Worm (Caenorhabditis elegans) whole organism, mixed stage, embryonic: ENCODE results near the gene F22B8.3.

Experiments used
- M03D4.4 ChIP-seq: sonication (generic microtip); optimal IDR thresholded peaks from 2 replicates; lab custom pipeline; 2017; ENCODE audit warnings: mild to moderate bottlenecking, missing genetic modification characterization, missing compliant biosample characterization
- blmp-1 ChIP-seq: fragments of 150-350 bp; optimal IDR thresholded peaks from 2 replicates; lab custom pipeline; 2014; ENCODE audit warnings: missing biosample characterization, missing genetic modification characterization
- ceh-39 ChIP-seq: fragments of 150-350 bp; optimal IDR thresholded peaks from 2 replicates; lab custom pipeline; 2014; ENCODE audit warnings: missing biosample characterization, missing genetic modification characterization
- ceh-43 ChIP-seq: fragments of 200-800 bp; sonication (Bioruptor generic); optimal IDR thresholded peaks from 2 replicates; lab custom pipeline; 2018; ENCODE audit warnings: mild to moderate bottlenecking, missing genetic modification characterization, moderate library complexity, missing compliant biosample characterization
- ces-1 ChIP-seq: fragments of 150-350 bp; optimal IDR thresholded peaks from 2 replicates; lab custom pipeline; 2014; ENCODE audit warnings: missing biosample characterization, missing genetic modification reagents, missing genetic modification characterization
- cnd-1 ChIP-seq: fragments of 200-800 bp; sonication (Bioruptor generic); optimal IDR thresholded peaks from 2 replicates; lab custom pipeline; 2018; ENCODE audit warnings: mild to moderate bottlenecking, missing genetic modification characterization, missing compliant biosample characterization
- drap-1 ChIP-seq: fragments of 200-800 bp; sonication (Bioruptor generic); optimal IDR thresholded peaks from 3 replicates; lab custom pipeline; 2018; ENCODE audit warnings: mild to moderate bottlenecking, missing genetic modification characterization, missing compliant biosample characterization
- elt-1 ChIP-seq: sonication (generic microtip); optimal IDR thresholded peaks from 2 replicates; lab custom pipeline; 2017; ENCODE audit warnings: missing genetic modification characterization, mild to moderate bottlenecking, missing compliant biosample characterization, antibody characterized with exemption, moderate library complexity, borderline replicate concordance; ENCODE audit not compliant: insufficient read depth
- elt-3 ChIP-seq: fragments of 150-350 bp; optimal IDR thresholded peaks from 2 replicates; lab custom pipeline; 2014; ENCODE audit warnings: missing biosample characterization, missing genetic modification characterization
- flh-1 ChIP-seq: fragments of 200-800 bp; sonication (Bioruptor generic); optimal IDR thresholded peaks from 2 replicates; lab custom pipeline; 2018; ENCODE audit warnings: mild to moderate bottlenecking, missing genetic modification characterization, moderate library complexity, missing compliant biosample characterization
- ham-2 ChIP-seq: fragments of 200-800 bp; sonication (Bioruptor generic); optimal IDR thresholded peaks from 2 replicates; lab custom pipeline; 2018; ENCODE audit warnings: mild to moderate bottlenecking, missing genetic modification characterization, missing compliant biosample characterization
- hlh-1 ChIP-seq: fragments of 150-350 bp; optimal IDR thresholded peaks from 2 replicates; lab custom pipeline; 2014; ENCODE audit warnings: missing biosample characterization, missing genetic modification reagents, missing genetic modification characterization
- lin-13 ChIP-seq: fragments of 150-350 bp; optimal IDR thresholded peaks from 2 replicates; lab custom pipeline; 2014; ENCODE audit warnings: missing biosample characterization, missing genetic modification characterization
- lin-32 ChIP-seq: fragments of 200-800 bp; sonication (Bioruptor generic); optimal IDR thresholded peaks from 2 replicates; lab custom pipeline; 2018; ENCODE audit warnings: mild to moderate bottlenecking, missing genetic modification characterization, missing compliant biosample characterization
- lsy-2 ChIP-seq: fragments of 150-350 bp; optimal IDR thresholded peaks from 2 replicates; lab custom pipeline; 2014; ENCODE audit warnings: missing biosample characterization, missing genetic modification characterization
- mab-5 ChIP-seq: fragments of 150-350 bp; optimal IDR thresholded peaks from 2 replicates; lab custom pipeline; 2014; ENCODE audit warnings: missing biosample characterization, missing genetic modification characterization
- mep-1 ChIP-seq: fragments of 150-350 bp; optimal IDR thresholded peaks from 2 replicates; lab custom pipeline; 2017; ENCODE audit warnings: missing biosample characterization, missing genetic modification reagents, missing genetic modification characterization, inconsistent platforms
- mls-2 ChIP-seq: sonication (generic microtip); optimal IDR thresholded peaks from 2 replicates; lab custom pipeline; 2016; ENCODE audit warnings: mild to moderate bottlenecking, missing genetic modification characterization, moderate library complexity, missing compliant biosample characterization
- nhr-12 ChIP-seq: fragments of 150-350 bp; optimal IDR thresholded peaks from 2 replicates; lab custom pipeline; 2014; ENCODE audit warnings: missing biosample characterization, missing genetic modification characterization
- nhr-2 ChIP-seq: fragments of 150-350 bp; optimal IDR thresholded peaks from 2 replicates; lab custom pipeline; 2014; ENCODE audit warnings: missing biosample characterization, missing genetic modification characterization
- nhr-237 ChIP-seq: fragments of 150-350 bp; optimal IDR thresholded peaks from 2 replicates; lab custom pipeline; 2014; ENCODE audit warnings: missing biosample characterization, missing genetic modification characterization
- nhr-28 ChIP-seq: fragments of 150-350 bp; optimal IDR thresholded peaks from 2 replicates; lab custom pipeline; 2014; ENCODE audit warnings: missing biosample characterization, missing genetic modification characterization
- pha-4 ChIP-seq: fragments of 150-350 bp; optimal IDR thresholded peaks from 2 replicates; lab custom pipeline; 2018; ENCODE audit warnings: missing biosample characterization, missing genetic modification reagents, missing genetic modification characterization
- sem-2 ChIP-seq: fragments of 200-800 bp; sonication (Bioruptor generic); optimal IDR thresholded peaks from 2 replicates; lab custom pipeline; 2018; ENCODE audit warnings: mild to moderate bottlenecking, missing genetic modification characterization, missing compliant biosample characterization
- snpc-4 ChIP-seq: fragments of 150-350 bp; optimal IDR thresholded peaks from 2 replicates; lab custom pipeline; 2014; ENCODE audit warnings: missing biosample characterization, missing genetic modification characterization
- tbx-8 ChIP-seq: fragments of 200-800 bp; sonication (Bioruptor generic); optimal IDR thresholded peaks from 2 replicates; lab custom pipeline; 2018; ENCODE audit warnings: mild to moderate bottlenecking, missing genetic modification characterization, moderate library complexity, missing compliant biosample characterization
- unc-120 ChIP-seq: sonication (generic microtip); optimal IDR thresholded peaks from 2 replicates; lab custom pipeline; 2017; ENCODE audit warnings: missing genetic modification characterization, missing compliant biosample characterization; ENCODE audit not compliant: poor library complexity, severe bottlenecking
- unc-39 ChIP-seq: fragments of 150-350 bp; optimal IDR thresholded peaks from 2 replicates; lab custom pipeline; 2014; ENCODE audit warnings: missing biosample characterization, missing genetic modification characterization
- unc-62 ChIP-seq: fragments of 150-350 bp; optimal IDR thresholded peaks from 2 replicates; lab custom pipeline; 2014; ENCODE audit warnings: missing biosample characterization, missing genetic modification reagents, missing genetic modification characterization
- zip-8 ChIP-seq: fragments of 150-350 bp; optimal IDR thresholded peaks from 2 replicates; lab custom pipeline; 2014; ENCODE audit warnings: missing biosample characterization, missing genetic modification characterization
- ztf-11 ChIP-seq: fragments of 150-350 bp; optimal IDR thresholded peaks from 2 replicates; lab custom pipeline; 2014; ENCODE audit warnings: missing biosample characterization, missing genetic modification characterization

Gene F22B8.3

DNA sequence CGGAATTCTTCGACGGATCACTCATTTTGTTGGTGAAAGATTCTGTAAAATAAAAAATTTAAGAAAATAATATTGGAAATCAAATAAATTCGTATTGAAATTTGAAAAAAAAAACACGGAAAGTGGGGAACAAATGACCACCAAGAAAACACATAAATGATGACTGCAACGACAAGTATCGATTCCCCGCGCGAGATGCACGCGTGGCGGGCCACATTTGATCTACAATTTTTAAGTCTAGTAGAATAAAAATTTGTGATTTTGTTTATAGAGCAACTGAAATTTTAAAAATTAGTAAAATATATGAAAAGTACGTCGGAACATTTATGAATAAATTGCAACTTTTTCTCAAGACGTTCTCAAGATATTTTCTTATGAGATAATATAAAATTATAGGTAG lies 35.8 kb upstream of the F22B8.3 start, which contains the start of gene F14H3.4:
TSS of gene F14H3.4 (minus strand) at position 42 of the 400 bp plus-strand sequence.
- TF ChIP-seq flh-1 (GFP tag; lab: Kevin White, UChicago), result no peak
- no peak for TF ChIP-seq mab-5 (tag; lab: Kevin White, UChicago)
- TF ChIP-seq hlh-1 (tag; lab: Kevin White, UChicago), result no peak
- no peak for TF ChIP-seq nhr-237 (tag; lab: Kevin White, UChicago)
- no peak for TF ChIP-seq unc-62 (GFP tag; lab: Kevin White, UChicago)
- TF ChIP-seq sem-2 (GFP tag; lab: Kevin White, UChicago), result no peak
- no peak for TF ChIP-seq lsy-2 (tag; lab: Kevin White, UChicago)
- TF ChIP-seq mls-2 (tag; lab: Kevin White, UChicago), result no peak
- no peak for TF ChIP-seq M03D4.4
- TF ChIP-seq unc-120 (tag; lab: Kevin White, UChicago), result no peak
- TF ChIP-seq ham-2 (GFP tag; lab: Kevin White, UChicago), result no peak
- TF ChIP-seq zip-8 (tag; lab: Kevin White, UChicago), result no peak
- TF ChIP-seq ztf-11 (tag; lab: Kevin White, UChicago), result no peak
- no peak for TF ChIP-seq pha-4 (tag; lab: Kevin White, UChicago)

DNA sequence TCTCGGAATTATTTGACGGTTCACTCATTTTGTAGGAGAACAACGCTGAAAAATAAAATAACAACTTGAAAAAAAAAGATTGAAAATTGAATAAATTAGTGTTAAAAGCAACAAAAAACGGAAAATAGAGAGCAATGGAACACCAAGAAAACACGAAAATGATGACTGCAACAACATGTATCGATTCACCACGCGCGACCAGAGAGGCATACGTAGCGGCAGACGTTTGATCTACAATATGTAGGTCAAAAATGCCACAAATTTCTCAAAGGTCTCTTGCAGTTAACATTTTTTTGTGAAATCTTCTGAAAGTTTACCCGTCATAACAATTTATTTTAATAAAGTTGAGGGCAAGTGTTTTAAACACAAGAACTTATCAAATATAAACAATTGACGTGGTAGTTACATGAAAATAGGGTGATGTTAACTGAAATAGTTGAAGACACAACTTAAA lies 33.7 kb upstream of the F22B8.3 start, which contains the start of gene F14H3.5:
TSS of gene F14H3.5 (minus strand) at position 51 of the 454 bp plus-strand sequence.
- no peak for TF ChIP-seq mep-1 (tag; lab: Kevin White, UChicago)
- no peak for TF ChIP-seq nhr-12 (tag; lab: Kevin White, UChicago)
- no peak for TF ChIP-seq M03D4.4
- TF ChIP-seq cnd-1 (tag; lab: Kevin White, UChicago), result no peak
- no peak for TF ChIP-seq ceh-43 (GFP tag; lab: Kevin White, UChicago)
- no peak for TF ChIP-seq elt-1 (tag; lab: Kevin White, UChicago)
- no peak for TF ChIP-seq tbx-8
- no peak for TF ChIP-seq zip-8 (tag; lab: Kevin White, UChicago)
- no peak for TF ChIP-seq elt-3 (tag; lab: Kevin White, UChicago)
- TF ChIP-seq flh-1 (GFP tag; lab: Kevin White, UChicago), result no peak
- no peak for TF ChIP-seq nhr-28 (tag; lab: Kevin White, UChicago)
- no peak for TF ChIP-seq lin-13 (tag; lab: Kevin White, UChicago)
- TF ChIP-seq ces-1, result no peak
- TF ChIP-seq ceh-39 (tag; lab: Kevin White, UChicago), result no peak
- TF ChIP-seq sem-2 (GFP tag; lab: Kevin White, UChicago), result no peak
- TF ChIP-seq lsy-2 (tag; lab: Kevin White, UChicago), result no peak
- TF ChIP-seq blmp-1, result no peak
- no peak for TF ChIP-seq unc-62 (GFP tag; lab: Kevin White, UChicago)
- no peak for TF ChIP-seq hlh-1 (tag; lab: Kevin White, UChicago)
- TF ChIP-seq ztf-11 (tag; lab: Kevin White, UChicago), result no peak
- TF ChIP-seq, all 35 proteins: peak for 0

DNA sequence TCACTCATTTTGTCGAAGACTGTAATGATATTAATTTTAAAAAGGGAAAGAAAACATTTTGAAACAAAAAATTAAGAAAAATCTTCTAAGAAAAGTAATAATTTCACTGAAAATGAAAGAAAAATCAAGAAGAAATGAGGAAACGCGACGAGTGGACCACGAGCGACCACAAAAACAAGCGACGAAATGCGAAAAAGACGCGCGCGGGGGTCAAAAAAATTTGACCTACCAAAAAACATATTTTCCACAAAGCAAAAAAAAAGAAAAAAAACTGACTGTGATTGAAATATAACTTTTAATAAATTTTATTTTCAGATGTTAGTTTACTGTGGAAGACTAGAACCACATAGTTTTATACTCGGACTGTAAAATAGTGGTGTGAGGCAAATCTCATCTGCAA lies 31.9 kb upstream of the F22B8.3 start, which contains the start of gene F14H3.6:
TSS of gene F14H3.6 (minus strand) at position 22 of the 400 bp plus-strand sequence.
- TF ChIP-seq ceh-39 (tag; lab: Kevin White, UChicago) (no peak), mep-1 (tag; lab: Kevin White, UChicago) (no peak), lin-32 (GFP tag; lab: Kevin White, UChicago) (no peak), nhr-12 (tag; lab: Kevin White, UChicago) (no peak)

DNA sequence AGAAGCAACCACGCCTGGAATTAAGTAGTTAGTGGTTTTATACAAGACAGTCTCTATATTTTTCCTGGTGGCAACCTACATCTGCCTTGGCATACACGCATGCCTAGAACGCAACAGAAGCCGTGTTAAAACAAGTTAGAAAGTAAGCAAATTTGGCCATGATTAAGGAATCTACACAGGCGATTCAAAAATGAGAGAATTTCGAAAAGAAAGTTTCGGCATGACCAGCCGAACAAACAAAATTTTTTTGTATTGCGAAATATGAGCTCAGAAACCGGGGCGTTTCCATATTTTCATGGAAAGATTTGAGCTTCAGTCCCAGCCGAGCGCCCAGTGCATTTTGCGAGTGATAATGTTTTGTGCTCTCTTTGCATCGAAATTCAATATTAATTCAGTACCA lies 30.6 kb upstream of the F22B8.3 start, which contains the start of gene F14H3.15:
TSS of gene F14H3.15 (minus strand) at position 101 of the 400 bp plus-strand sequence.
- TF ChIP-seq hlh-1 (tag; lab: Kevin White, UChicago) (no peak), elt-1 (tag; lab: Kevin White, UChicago) (no peak), cnd-1 (tag; lab: Kevin White, UChicago) (no peak), lsy-2 (tag; lab: Kevin White, UChicago) (no peak), ham-2 (GFP tag; lab: Kevin White, UChicago) (no peak), M03D4.4 (no peak), sem-2 (GFP tag; lab: Kevin White, UChicago) (no peak), drap-1 (no peak), unc-39 (tag; lab: Kevin White, UChicago) (no peak), unc-120 (tag; lab: Kevin White, UChicago) (no peak), nhr-2 (tag; lab: Kevin White, UChicago) (no peak), nhr-12 (tag; lab: Kevin White, UChicago) (no peak), tbx-8 (no peak), mep-1 (tag; lab: Kevin White, UChicago) (no peak), snpc-4 (tag; lab: Kevin White, UChicago) (no peak)
- TF ChIP-seq, all 35 proteins: peak for 0
